Fruit fly (Drosophila melanogaster) whole organism, embryonic: Measurements from ENCODE around the gene CG17154.

ENCODE experiments used
- ATbp ChIP-seq: fragments of 200-800 bp; sonication (Bioruptor generic); optimal IDR thresholded peaks from 2 replicates; lab custom pipeline; 2017; ENCODE audit warnings: missing biosample characterization, mild to moderate bottlenecking, missing genetic modification characterization, missing genetic modification reagents
- Adf1 ChIP-seq: fragments of 200-800 bp; sonication (Bioruptor generic); IDR thresholded peaks from 2 replicates; pipeline ENCODE4 v1.3.6; 2022; ENCODE audit warnings: missing biosample characterization, missing genetic modification characterization
- Bteb2 ChIP-seq: fragments of 200-800 bp; sonication (Bioruptor generic); optimal IDR thresholded peaks from 2 replicates; lab custom pipeline; 2016; ENCODE audit warnings: missing biosample characterization, missing genetic modification characterization
- CG10209 ChIP-seq: fragments of 200-800 bp; sonication (Bioruptor generic); optimal IDR thresholded peaks from 3 replicates; lab custom pipeline; 2017; ENCODE audit warnings: missing biosample characterization, mild to moderate bottlenecking, missing genetic modification characterization, missing genetic modification reagents
- CG10267 ChIP-seq: fragments of 200-800 bp; sonication (Bioruptor generic); optimal IDR thresholded peaks from 2 replicates; lab custom pipeline; 2018; ENCODE audit warnings: missing biosample characterization, mild to moderate bottlenecking, missing genetic modification characterization, moderate library complexity
- CG10543 ChIP-seq: fragments of 200-800 bp; sonication (Bioruptor generic); optimal IDR thresholded peaks from 3 replicates; lab custom pipeline; 2017; ENCODE audit warnings: missing biosample characterization, mild to moderate bottlenecking, missing genetic modification characterization, moderate library complexity
- CG11085 ChIP-seq: fragments of 200-800 bp; sonication (Bioruptor generic); IDR thresholded peaks from 2 replicates; pipeline ENCODE4 v1.3.6; 2022; ENCODE audit warnings: missing biosample characterization, missing genetic modification characterization
- CG11560 ChIP-seq: fragments of 200-800 bp; sonication (Bioruptor generic); IDR thresholded peaks from 3 replicates; pipeline ENCODE4 v1.3.6; 2022; ENCODE audit warnings: missing biosample characterization, missing genetic modification characterization
- CG12744 ChIP-seq: fragments of 200-800 bp; sonication (Bioruptor generic); optimal IDR thresholded peaks from 2 replicates; lab custom pipeline; 2016; ENCODE audit warnings: missing biosample characterization, missing genetic modification characterization
- CG16815 ChIP-seq: fragments of 200-800 bp; sonication (Bioruptor generic); optimal IDR thresholded peaks from 3 replicates; lab custom pipeline; 2017; ENCODE audit warnings: missing biosample characterization, mild to moderate bottlenecking, missing genetic modification characterization
- CG17802 ChIP-seq: fragments of 200-800 bp; sonication (Bioruptor generic); optimal IDR thresholded peaks from 2 replicates; lab custom pipeline; 2018; ENCODE audit warnings: missing biosample characterization, mild to moderate bottlenecking, missing genetic modification characterization, moderate library complexity
- CG18011 ChIP-seq: fragments of 200-800 bp; sonication (Bioruptor generic); optimal IDR thresholded peaks from 2 replicates; lab custom pipeline; 2017; ENCODE audit warnings: missing biosample characterization, missing genetic modification characterization, mild to moderate bottlenecking, moderate library complexity, missing genotype
- CG2678 ChIP-seq: fragments of 200-800 bp; sonication (Bioruptor generic); optimal IDR thresholded peaks from 3 replicates; lab custom pipeline; 2019; ENCODE audit warnings: missing biosample characterization, mild to moderate bottlenecking, missing genetic modification characterization, moderate library complexity
- CG32772 ChIP-seq: fragments of 200-800 bp; sonication (Bioruptor generic); IDR thresholded peaks from 2 replicates; pipeline ENCODE4 v1.3.6; 2022; ENCODE audit warnings: missing biosample characterization, missing genetic modification characterization
- CG42726 ChIP-seq: fragments of 200-800 bp; sonication (Bioruptor generic); IDR thresholded peaks from 2 replicates; pipeline ENCODE4 v1.3.6; 2022; ENCODE audit warnings: missing biosample characterization, missing genetic modification characterization; ENCODE audit not compliant: partially characterized antibody
- CG4707 ChIP-seq: fragments of 200-800 bp; sonication (Bioruptor generic); optimal IDR thresholded peaks from 2 replicates; lab custom pipeline; 2018; ENCODE audit warnings: missing biosample characterization, mild to moderate bottlenecking, missing genetic modification characterization, moderate library complexity
- CG4854 ChIP-seq: fragments of 200-800 bp; sonication (Bioruptor generic); optimal IDR thresholded peaks from 2 replicates; lab custom pipeline; 2016; ENCODE audit warnings: missing biosample characterization, missing genetic modification characterization, inconsistent platforms
- CG6683 ChIP-seq: fragments of 200-800 bp; sonication (Bioruptor generic); optimal IDR thresholded peaks from 2 replicates; lab custom pipeline; 2017; ENCODE audit warnings: missing biosample characterization, mild to moderate bottlenecking, missing genetic modification characterization, missing genetic modification reagents
- CG7372 ChIP-seq: fragments of 200-800 bp; sonication (Bioruptor generic); IDR thresholded peaks from 2 replicates; pipeline ENCODE4 v1.3.6; 2022; ENCODE audit warnings: missing biosample characterization, missing genetic modification characterization
- CG7987 ChIP-seq: fragments of 200-800 bp; sonication (Bioruptor generic); optimal IDR thresholded peaks from 2 replicates; lab custom pipeline; 2018; ENCODE audit warnings: missing biosample characterization, mild to moderate bottlenecking, missing genetic modification characterization, moderate library complexity
- CG8478 ChIP-seq: fragments of >200 bp; optimal IDR thresholded peaks from 2 replicates; lab custom pipeline; 2018
- CG8765 ChIP-seq: fragments of 200-800 bp; sonication (Bioruptor generic); IDR thresholded peaks from 2 replicates; pipeline ENCODE4 v1.3.6; 2022; ENCODE audit warnings: missing biosample characterization, missing genetic modification characterization
- CG8944 ChIP-seq: fragments of 200-800 bp; sonication (Bioruptor generic); optimal IDR thresholded peaks from 3 replicates; lab custom pipeline; 2016; ENCODE audit warnings: missing biosample characterization, missing genetic modification characterization
- CG9817 ChIP-seq: fragments of 200-800 bp; sonication (Bioruptor generic); optimal IDR thresholded peaks from 2 replicates; lab custom pipeline; 2018; ENCODE audit warnings: missing biosample characterization, mild to moderate bottlenecking, missing genetic modification characterization, moderate library complexity
- D ChIP-seq, 2 experiments: fragments of 200-800 bp in 1 of 2; fragments of >200 bp in 1 of 2; sonication (Bioruptor generic) in 1 of 2; optimal IDR thresholded peaks; 2 replicates in 1 of 2; 3 replicates in 1 of 2; lab custom pipeline; 2017; ENCODE audit warnings: mild to moderate bottlenecking in 1 of 2, missing biosample characterization in 1 of 2, missing genetic modification characterization in 1 of 2, missing genetic modification reagents in 1 of 2
- ERR ChIP-seq: fragments of 200-800 bp; sonication (Bioruptor generic); optimal IDR thresholded peaks from 2 replicates; lab custom pipeline; 2016; ENCODE audit warnings: missing biosample characterization, missing genetic modification characterization
- Fer3 ChIP-seq: fragments of 200-800 bp; sonication (Bioruptor generic); optimal IDR thresholded peaks from 2 replicates; lab custom pipeline; 2018; ENCODE audit warnings: missing biosample characterization, mild to moderate bottlenecking, missing genetic modification characterization, moderate library complexity
- H15 ChIP-seq: fragments of 200-800 bp; sonication (Bioruptor generic); IDR thresholded peaks from 3 replicates; pipeline ENCODE4 v1.3.6; 2022; ENCODE audit warnings: missing biosample characterization, missing genetic modification characterization
- Hr78 ChIP-seq, 2 experiments: fragments of 200-800 bp in 1 of 2; fragments of >200 bp in 1 of 2; sonication (Bioruptor generic) in 1 of 2; optimal IDR thresholded peaks; 2 replicates each; lab custom pipeline; 2017 to 2019; ENCODE audit warnings: missing biosample characterization in 2 of 2, missing genetic modification characterization in 2 of 2, mild to moderate bottlenecking in 1 of 2, moderate library complexity in 1 of 2
- Jarid2 ChIP-seq: fragments of 200-800 bp; sonication (Bioruptor generic); optimal IDR thresholded peaks from 3 replicates; lab custom pipeline; 2017; ENCODE audit warnings: mild to moderate bottlenecking, missing biosample characterization, missing genetic modification reagents, missing genetic modification characterization
- Lpt ChIP-seq: fragments of >200 bp; optimal IDR thresholded peaks from 2 replicates; lab custom pipeline; 2018; ENCODE audit warnings: missing biosample characterization, missing genetic modification characterization
- NC2α ChIP-seq: fragments of 200-800 bp; sonication (Bioruptor generic); optimal IDR thresholded peaks from 2 replicates; lab custom pipeline; 2016; ENCODE audit warnings: missing biosample characterization, missing genetic modification characterization
- Sox102F ChIP-seq: fragments of 200-800 bp; sonication (Bioruptor generic); optimal IDR thresholded peaks from 2 replicates; lab custom pipeline; 2018; ENCODE audit warnings: missing biosample characterization, mild to moderate bottlenecking, missing genetic modification characterization, moderate library complexity
- ato ChIP-seq: fragments of 200-800 bp; sonication (Bioruptor generic); IDR thresholded peaks from 2 replicates; pipeline ENCODE4 v1.3.6; 2022; ENCODE audit warnings: missing biosample characterization, missing genetic modification characterization; ENCODE audit not compliant: partially characterized antibody
- bcd ChIP-seq: fragments of 200-800 bp; sonication (Bioruptor generic); optimal IDR thresholded peaks from 2 replicates; lab custom pipeline; 2017; ENCODE audit warnings: missing biosample characterization, mild to moderate bottlenecking, missing genetic modification characterization
- btn ChIP-seq: fragments of 200-800 bp; sonication (Bioruptor generic); optimal IDR thresholded peaks from 2 replicates; lab custom pipeline; 2016; ENCODE audit warnings: missing biosample characterization, missing genetic modification characterization
- fd102C ChIP-seq: fragments of 200-800 bp; sonication (Bioruptor generic); optimal IDR thresholded peaks from 2 replicates; lab custom pipeline; 2018; ENCODE audit warnings: missing biosample characterization, mild to moderate bottlenecking, missing genetic modification characterization, moderate library complexity
- fru ChIP-seq: fragments of >200 bp; optimal IDR thresholded peaks from 2 replicates; lab custom pipeline; 2017
- kay ChIP-seq: fragments of 200-800 bp; sonication (Bioruptor generic); optimal IDR thresholded peaks from 2 replicates; lab custom pipeline; 2016; ENCODE audit warnings: missing biosample characterization, missing genetic modification characterization
- ken ChIP-seq: fragments of 200-800 bp; sonication (Bioruptor generic); IDR thresholded peaks from 3 replicates; pipeline ENCODE4 v1.3.6; 2022; ENCODE audit warnings: missing biosample characterization, missing genetic modification characterization
- lab ChIP-seq: fragments of 200-800 bp; sonication (Bioruptor generic); optimal IDR thresholded peaks from 3 replicates; lab custom pipeline; 2017; ENCODE audit warnings: missing biosample characterization, missing genetic modification characterization, mild to moderate bottlenecking, moderate library complexity, missing genetic modification reagents
- lola ChIP-seq, 3 experiments: fragments of >200 bp in 2 of 3; fragments of 200-800 bp in 1 of 3; sonication (Bioruptor generic) in 1 of 3; optimal IDR thresholded peaks; 2 replicates each; lab custom pipeline; 2017 to 2019; ENCODE audit warnings: missing biosample characterization in 3 of 3, missing genetic modification characterization in 3 of 3, mild to moderate bottlenecking in 1 of 3, moderate library complexity in 1 of 3
- mam ChIP-seq: fragments of 200-800 bp; sonication (Bioruptor generic); optimal IDR thresholded peaks from 3 replicates; lab custom pipeline; 2016; ENCODE audit warnings: missing biosample characterization, missing genetic modification characterization
- nmo ChIP-seq: fragments of 200-800 bp; sonication (Bioruptor generic); optimal IDR thresholded peaks from 2 replicates; lab custom pipeline; 2018; ENCODE audit warnings: missing biosample characterization, mild to moderate bottlenecking, missing genetic modification characterization, moderate library complexity
- oc ChIP-seq: fragments of 200-800 bp; sonication (Bioruptor generic); optimal IDR thresholded peaks from 2 replicates; lab custom pipeline; 2018; ENCODE audit warnings: missing biosample characterization, mild to moderate bottlenecking, missing genetic modification characterization, moderate library complexity
- pzg ChIP-seq: fragments of 200-800 bp; sonication (Bioruptor generic); optimal IDR thresholded peaks from 3 replicates; lab custom pipeline; 2018; ENCODE audit warnings: missing biosample characterization, mild to moderate bottlenecking, missing genetic modification characterization, moderate library complexity
- scrt ChIP-seq: fragments of 200-800 bp; sonication (Bioruptor generic); optimal IDR thresholded peaks from 2 replicates; lab custom pipeline; 2018; ENCODE audit warnings: missing biosample characterization, mild to moderate bottlenecking, missing genetic modification characterization, moderate library complexity
- sob ChIP-seq: fragments of 200-800 bp; sonication (Bioruptor generic); IDR thresholded peaks from 2 replicates; pipeline ENCODE4 v1.3.6; 2022; ENCODE audit warnings: missing biosample characterization, missing genetic modification characterization
- ssp ChIP-seq: fragments of 200-800 bp; sonication (Bioruptor generic); IDR thresholded peaks from 2 replicates; pipeline ENCODE4 v1.3.6; 2022; ENCODE audit warnings: missing biosample characterization, missing genetic modification characterization

Gene CG17154

DNA sequence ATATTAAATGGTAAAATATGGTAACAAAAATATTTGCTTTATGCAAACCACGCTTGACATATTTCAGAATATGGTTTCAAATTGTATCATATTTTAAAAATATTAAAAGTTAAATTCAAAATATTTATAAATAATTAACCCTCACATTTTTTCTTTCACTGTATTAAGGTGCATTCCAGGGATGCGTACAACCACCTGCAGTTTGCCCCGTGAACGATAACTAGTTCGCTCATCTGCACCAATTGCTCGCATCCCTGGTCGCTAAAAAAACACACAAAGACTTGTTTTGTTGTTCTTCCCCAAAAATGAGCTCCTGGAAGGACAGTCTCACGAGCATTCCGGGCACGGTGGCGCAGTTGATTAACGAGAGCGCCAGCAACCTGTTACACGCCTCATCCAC is 43.5 kb downstream of the CG17154 start, which contains the start of gene DEF8 (continued):
- TF ChIP-seq lab (GFP tag; lab: Kevin White, UChicago) (peak; percentile 90), ssp (GFP tag; lab: Robert Waterston, UW) (peak; percentile 77), H15 (GFP tag; lab: Robert Waterston, UW) (peak; percentile 78), Hr78 (GFP tag; optimal IDR thresholded peaks at IDR 0.05; lab: Kevin White, UChicago) (no peak), Jarid2 (GFP tag; lab: Kevin White, UChicago) (peak; percentile 47), ATbp (GFP tag; lab: Kevin White, UChicago) (peak; percentile 61), Sox102F (GFP tag; lab: Kevin White, UChicago) (peak; percentile 93), scrt (GFP tag; lab: Kevin White, UChicago) (peak; percentile 83), CG12744 (GFP tag; lab: Kevin White, UChicago) (no peak), Adf1 (peak; percentile 54; the same call in 1 of the 2 replicates), CG11560 (peak; percentile 60; the same call in 1 of the 3 replicates), NC2α (peak; percentile 17), D (optimal IDR thresholded peaks at IDR 0.05; lab: Kevin White, UChicago) (no peak), D (GFP tag; optimal IDR thresholded peaks at IDR 0.05; lab: Kevin White, UChicago) (peak; percentile 75), sob (GFP tag; lab: Robert Waterston, UW) (peak; percentile 87), CG7372 (GFP tag; lab: Robert Waterston, UW) (peak; percentile 45; the same call in 1 of the 2 replicates), ato (GFP tag; lab: Robert Waterston, UW) (0 out of 2 replicates have a peak, but pooled peaks have one; percentile 19), kay (GFP tag; lab: Kevin White, UChicago) (peak; percentile 74), CG32772 (GFP tag; lab: Robert Waterston, UW) (peak; percentile 87), fd102C (GFP tag; lab: Kevin White, UChicago) (no peak), bcd (GFP tag; lab: Kevin White, UChicago) (peak; percentile 78), lola (GFP tag; optimal IDR thresholded peaks at IDR 0.05; lab: Kevin White, UChicago) (peak in 1 of 3 experiments; percentile 91), Bteb2 (GFP tag; lab: Kevin White, UChicago) (peak; percentile 19), CG8765 (peak; percentile 26; the same call in 1 of the 2 replicates), ERR (no peak), CG2678 (peak; percentile 92), pzg (GFP tag; lab: Kevin White, UChicago) (peak; percentile 61), mam (GFP tag; lab: Kevin White, UChicago) (peak; percentile 57), CG10543 (GFP tag; lab: Kevin White, UChicago) (peak; percentile 40), fru (lab: Kevin White, UChicago) (no peak), btn (GFP tag; lab: Kevin White, UChicago) (no peak), CG10209 (GFP tag; lab: Kevin White, UChicago) (peak; percentile 80), CG4707 (GFP tag; lab: Kevin White, UChicago) (peak; percentile 63), Fer3 (tag; lab: Kevin White, UChicago) (peak; percentile 90), CG16815 (GFP tag; lab: Kevin White, UChicago) (peak; percentile 65), Lpt (GFP tag; lab: Kevin White, UChicago) (no peak), CG7987 (GFP tag; lab: Kevin White, UChicago) (peak; percentile 72), CG8944 (GFP tag; lab: Kevin White, UChicago) (no peak), CG8478 (no peak), CG42726 (0 out of 2 replicates have a peak, but pooled peaks have one; percentile 37), oc (tag; lab: Kevin White, UChicago) (peak; percentile 91), CG10267 (tag; lab: Kevin White, UChicago) (peak; percentile 88), CG9817 (tag; lab: Kevin White, UChicago) (peak; percentile 62), CG6683 (GFP tag; lab: Kevin White, UChicago) (peak; percentile 71), nmo (GFP tag; lab: Kevin White, UChicago) (peak; percentile 92), CG11085 (GFP tag; lab: Robert Waterston, UW) (peak; percentile 67), CG18011 (peak; percentile 43), CG4854 (GFP tag; lab: Kevin White, UChicago) (no peak), ken (GFP tag; lab: Robert Waterston, UW) (peak; percentile 75), CG17802 (tag; lab: Kevin White, UChicago) (no peak)
